Fruit fly (Drosophila melanogaster) whole organism, embryonic: ENCODE measurements around the gene Act79B.
A peak's percentile ranks its signal among the peaks of the same experiment; 100 is the strongest.

Experiments
- Asciz ChIP-seq: fragments of 200-800 bp; sonication (Bioruptor generic); optimal IDR thresholded peaks from 2 replicates; lab custom pipeline; 2017; ENCODE audit warnings: missing biosample characterization, mild to moderate bottlenecking, missing genetic modification characterization, missing genetic modification reagents
- CG11398 ChIP-seq: fragments of 200-800 bp; sonication (Bioruptor generic); optimal IDR thresholded peaks from 2 replicates; lab custom pipeline; 2016; ENCODE audit warnings: missing biosample characterization, missing genetic modification characterization
- CG12299 ChIP-seq: fragments of 200-800 bp; sonication (Bioruptor generic); optimal IDR thresholded peaks from 2 replicates; lab custom pipeline; 2018; ENCODE audit warnings: missing biosample characterization, mild to moderate bottlenecking, missing genetic modification characterization
- CG14710 ChIP-seq: fragments of 200-800 bp; sonication (Bioruptor generic); optimal IDR thresholded peaks from 3 replicates; lab custom pipeline; 2019; ENCODE audit warnings: missing biosample characterization, mild to moderate bottlenecking, missing genetic modification characterization, moderate library complexity
- CG15011 ChIP-seq: fragments of 200-800 bp; sonication (Bioruptor generic); optimal IDR thresholded peaks from 3 replicates; lab custom pipeline; 2018; ENCODE audit warnings: missing biosample characterization, mild to moderate bottlenecking, missing genetic modification characterization
- CG15479 ChIP-seq: fragments of 200-800 bp; sonication (Bioruptor generic); optimal IDR thresholded peaks from 3 replicates; lab custom pipeline; 2019; ENCODE audit warnings: missing biosample characterization, mild to moderate bottlenecking, missing genetic modification characterization, moderate library complexity
- CG16863 ChIP-seq: fragments of 200-800 bp; sonication (Bioruptor generic); optimal IDR thresholded peaks from 3 replicates; lab custom pipeline; 2016; ENCODE audit warnings: missing biosample characterization, missing genetic modification characterization
- CG17829 ChIP-seq: fragments of 200-800 bp; optimal IDR thresholded peaks from 2 replicates; lab custom pipeline; 2019; ENCODE audit warnings: missing biosample characterization, mild to moderate bottlenecking, missing genetic modification characterization, moderate library complexity
- CG2129 ChIP-seq: fragments of 200-800 bp; sonication (Bioruptor generic); IDR thresholded peaks from 2 replicates; pipeline ENCODE4 v1.3.6; 2022; ENCODE audit warnings: missing biosample characterization, missing genetic modification characterization; ENCODE audit not compliant: partially characterized antibody
- CG33557 ChIP-seq: fragments of 200-800 bp; sonication (Bioruptor generic); optimal IDR thresholded peaks from 2 replicates; lab custom pipeline; 2019; ENCODE audit warnings: missing biosample characterization, mild to moderate bottlenecking, missing genetic modification characterization, moderate library complexity
- CG3407 ChIP-seq: fragments of 200-800 bp; sonication (Bioruptor generic); optimal IDR thresholded peaks from 2 replicates; lab custom pipeline; 2018; ENCODE audit warnings: missing biosample characterization, mild to moderate bottlenecking, missing genetic modification characterization
- CG6765 ChIP-seq: fragments of 200-800 bp; sonication (Bioruptor generic); optimal IDR thresholded peaks from 3 replicates; lab custom pipeline; 2017; ENCODE audit warnings: missing biosample characterization, mild to moderate bottlenecking, missing genetic modification characterization
- CG7271 ChIP-seq: fragments of 200-800 bp; sonication (Bioruptor generic); optimal IDR thresholded peaks from 2 replicates; lab custom pipeline; 2018; ENCODE audit warnings: missing biosample characterization, mild to moderate bottlenecking, missing genetic modification characterization, moderate library complexity
- CG7556 ChIP-seq: fragments of 200-800 bp; sonication (Bioruptor generic); optimal IDR thresholded peaks from 2 replicates; lab custom pipeline; 2017; ENCODE audit warnings: missing biosample characterization, mild to moderate bottlenecking, missing genetic modification characterization
- CG7745 ChIP-seq: fragments of 200-800 bp; sonication (Bioruptor generic); optimal IDR thresholded peaks from 2 replicates; lab custom pipeline; 2018; ENCODE audit warnings: missing biosample characterization, mild to moderate bottlenecking, missing genetic modification characterization, moderate library complexity
- CG8290 ChIP-seq, 3 experiments: fragments of 200-800 bp; sonication (Bioruptor generic); optimal IDR thresholded peaks; 2 replicates each; lab custom pipeline; 2016 to 2019; ENCODE audit warnings: missing biosample characterization in 3 of 3, missing genetic modification characterization in 3 of 3, mild to moderate bottlenecking in 2 of 3, moderate library complexity in 1 of 3
- CG9727 ChIP-seq: fragments of 200-800 bp; sonication (Bioruptor generic); optimal IDR thresholded peaks from 3 replicates; lab custom pipeline; 2017; ENCODE audit warnings: missing biosample characterization, mild to moderate bottlenecking, missing genetic modification characterization
- Dp ChIP-seq: fragments of 200-800 bp; sonication (Bioruptor generic); optimal IDR thresholded peaks from 2 replicates; lab custom pipeline; 2018; ENCODE audit warnings: missing biosample characterization, mild to moderate bottlenecking, missing genetic modification characterization, moderate library complexity
- Hmx ChIP-seq: fragments of 200-800 bp; sonication (Bioruptor generic); optimal IDR thresholded peaks from 2 replicates; lab custom pipeline; 2016; ENCODE audit warnings: missing biosample characterization, missing genetic modification characterization
- Hr78 ChIP-seq, 2 experiments: fragments of 200-800 bp in 1 of 2; fragments of >200 bp in 1 of 2; sonication (Bioruptor generic) in 1 of 2; optimal IDR thresholded peaks; 2 replicates each; lab custom pipeline; 2017 to 2019; ENCODE audit warnings: missing biosample characterization in 2 of 2, missing genetic modification characterization in 2 of 2, mild to moderate bottlenecking in 1 of 2, moderate library complexity in 1 of 2
- Jarid2 ChIP-seq: fragments of 200-800 bp; sonication (Bioruptor generic); optimal IDR thresholded peaks from 3 replicates; lab custom pipeline; 2017; ENCODE audit warnings: mild to moderate bottlenecking, missing biosample characterization, missing genetic modification reagents, missing genetic modification characterization
- MTF-1 ChIP-seq: fragments of 200-800 bp; sonication (Bioruptor generic); optimal IDR thresholded peaks from 2 replicates; lab custom pipeline; 2018; ENCODE audit warnings: missing biosample characterization, mild to moderate bottlenecking, missing genetic modification characterization, borderline replicate concordance
- Med ChIP-seq: fragments of 200-800 bp; sonication (Bioruptor generic); peaks from one replicate; lab custom pipeline; 2016; ENCODE audit warnings: missing biosample characterization, missing genetic modification characterization, mild to moderate bottlenecking, inconsistent platforms, moderate library complexity
- Meics ChIP-seq: fragments of 200-800 bp; sonication (Bioruptor generic); optimal IDR thresholded peaks from 2 replicates; lab custom pipeline; 2017; ENCODE audit warnings: missing biosample characterization, mild to moderate bottlenecking, missing genetic modification characterization
- Mrtf ChIP-seq: fragments of 200-800 bp; sonication (Bioruptor generic); IDR thresholded peaks from 3 replicates; pipeline ENCODE4 v1.3.6; 2022; ENCODE audit warnings: missing biosample characterization, missing genetic modification characterization
- Sry-β ChIP-seq: fragments of 200-800 bp; sonication (Bioruptor generic); optimal IDR thresholded peaks from 2 replicates; lab custom pipeline; 2018; ENCODE audit warnings: missing biosample characterization, mild to moderate bottlenecking, missing genetic modification characterization, moderate library complexity
- TFAM ChIP-seq: fragments of 200-800 bp; sonication (Bioruptor generic); optimal IDR thresholded peaks from 2 replicates; lab custom pipeline; 2017; ENCODE audit warnings: missing biosample characterization, missing genetic modification characterization, inconsistent platforms
- Vsx1 ChIP-seq: fragments of 200-800 bp; sonication (Bioruptor generic); optimal IDR thresholded peaks from 2 replicates; lab custom pipeline; 2017; ENCODE audit warnings: missing biosample characterization, mild to moderate bottlenecking, missing genetic modification characterization, missing genetic modification reagents
- Xrp1 ChIP-seq: fragments of 200-800 bp; sonication (Bioruptor generic); IDR thresholded peaks from 2 replicates; pipeline ENCODE4 v1.3.6; 2022; ENCODE audit warnings: missing biosample characterization, missing genetic modification characterization
- cad ChIP-seq: fragments of >200 bp; optimal IDR thresholded peaks from 2 replicates; lab custom pipeline; 2017; ENCODE audit warnings: missing biosample characterization, missing genetic modification characterization
- caup ChIP-seq: fragments of 200-800 bp; sonication (Bioruptor generic); optimal IDR thresholded peaks from 3 replicates; lab custom pipeline; 2017; ENCODE audit warnings: missing biosample characterization, mild to moderate bottlenecking, missing genetic modification characterization, moderate library complexity; ENCODE audit not compliant: severe bottlenecking
- dmrt11E ChIP-seq: fragments of 200-800 bp; sonication (Bioruptor generic); optimal IDR thresholded peaks from 3 replicates; lab custom pipeline; 2018; ENCODE audit warnings: missing biosample characterization, mild to moderate bottlenecking, missing genetic modification characterization, moderate library complexity
- fd64A ChIP-seq: fragments of 200-800 bp; sonication (Bioruptor generic); optimal IDR thresholded peaks from 3 replicates; lab custom pipeline; 2018; ENCODE audit warnings: missing biosample characterization, mild to moderate bottlenecking, missing genetic modification characterization
- gcm ChIP-seq: fragments of 200-800 bp; sonication (Bioruptor generic); optimal IDR thresholded peaks from 2 replicates; lab custom pipeline; 2019; ENCODE audit warnings: missing biosample characterization, mild to moderate bottlenecking, missing genetic modification characterization, moderate library complexity
- gfzf ChIP-seq: fragments of 200-800 bp; sonication (Bioruptor generic); optimal IDR thresholded peaks from 2 replicates; lab custom pipeline; 2016; ENCODE audit warnings: missing biosample characterization, mild to moderate bottlenecking, missing genetic modification characterization, moderate library complexity
- gsb ChIP-seq: fragments of 200-800 bp; sonication (Bioruptor generic); IDR thresholded peaks from 2 replicates; pipeline ENCODE4 v1.3.6; 2022; ENCODE audit warnings: missing biosample characterization, missing genetic modification characterization
- ind ChIP-seq: fragments of 200-800 bp; sonication (Bioruptor generic); optimal IDR thresholded peaks from 3 replicates; lab custom pipeline; 2016; ENCODE audit warnings: missing biosample characterization, missing genetic modification characterization
- inv ChIP-seq: fragments of 200-800 bp; sonication (Bioruptor generic); IDR thresholded peaks from 2 replicates; pipeline ENCODE4 v1.3.6; 2022; ENCODE audit warnings: missing biosample characterization, missing genetic modification characterization; ENCODE audit not compliant: partially characterized antibody
- kni ChIP-seq: fragments of 200-800 bp; sonication (Bioruptor generic); optimal IDR thresholded peaks from 3 replicates; lab custom pipeline; 2017; ENCODE audit warnings: mild to moderate bottlenecking, missing biosample characterization, missing genetic modification reagents, missing genetic modification characterization
- lola ChIP-seq, 3 experiments: fragments of >200 bp in 2 of 3; fragments of 200-800 bp in 1 of 3; sonication (Bioruptor generic) in 1 of 3; optimal IDR thresholded peaks; 2 replicates each; lab custom pipeline; 2017 to 2019; ENCODE audit warnings: missing biosample characterization in 3 of 3, missing genetic modification characterization in 3 of 3, mild to moderate bottlenecking in 1 of 3, moderate library complexity in 1 of 3
- nom ChIP-seq: fragments of 200-800 bp; sonication (Bioruptor generic); optimal IDR thresholded peaks from 2 replicates; lab custom pipeline; 2017; ENCODE audit warnings: missing biosample characterization, missing genetic modification characterization, mild to moderate bottlenecking, moderate library complexity, missing genetic modification reagents
- odd ChIP-seq: fragments of 200-800 bp; sonication (Bioruptor generic); optimal IDR thresholded peaks from 2 replicates; lab custom pipeline; 2017; ENCODE audit warnings: missing biosample characterization, mild to moderate bottlenecking, missing genetic modification characterization
- org-1 ChIP-seq: fragments of 200-800 bp; sonication (Bioruptor generic); optimal IDR thresholded peaks from 2 replicates; lab custom pipeline; 2017; ENCODE audit warnings: missing biosample characterization, missing genetic modification characterization
- sc ChIP-seq, 3 experiments: fragments of >200 bp in 2 of 3; fragments of 200-800 bp in 1 of 3; sonication (Bioruptor generic) in 1 of 3; optimal IDR thresholded peaks; 2 replicates in 2 of 3; 3 replicates in 1 of 3; lab custom pipeline; 2017; ENCODE audit warnings: mild to moderate bottlenecking in 1 of 3, missing biosample characterization in 1 of 3, missing genetic modification characterization in 1 of 3, missing genetic modification reagents in 1 of 3
- sens ChIP-seq: fragments of 200-800 bp; sonication (Bioruptor generic); peaks from one replicate; lab custom pipeline; 2016; ENCODE audit warnings: missing biosample characterization, missing genetic modification characterization
- slp2 ChIP-seq: fragments of 200-800 bp; sonication (Bioruptor generic); optimal IDR thresholded peaks from 2 replicates; lab custom pipeline; 2016; ENCODE audit warnings: missing biosample characterization, missing genetic modification characterization
- tin ChIP-seq: fragments of 200-800 bp; sonication (Bioruptor generic); optimal IDR thresholded peaks from 3 replicates; lab custom pipeline; 2016; ENCODE audit warnings: missing biosample characterization, missing genetic modification characterization

Act79B gene

dm6 chr3L:21961892-21962518, 23.0 kb upstream of the Act79B start, which contains the start of gene Chs2 (continued):
- TF ChIP-seq TFAM (GFP tag; lab: Kevin White, UChicago) (peak; percentile 18), caup (GFP tag; lab: Kevin White, UChicago) (peak; percentile 22), Dp (no peak), CG7271 (tag; lab: Kevin White, UChicago) (peak; percentile 0), CG3407 (GFP tag; lab: Kevin White, UChicago) (peak; percentile 48), nom (GFP tag; lab: Kevin White, UChicago) (no peak), kni (GFP tag; lab: Kevin White, UChicago) (peak; percentile 69), dmrt11E (tag; lab: Kevin White, UChicago) (peak; percentile 85), sc (optimal IDR thresholded peaks at IDR 0.05; lab: Kevin White, UChicago) (no peak), sc (GFP tag; optimal IDR thresholded peaks at IDR 0.05; lab: Kevin White, UChicago) (peak; percentile 37), CG15011 (GFP tag; lab: Kevin White, UChicago) (peak; percentile 34), CG12299 (tag; lab: Kevin White, UChicago) (no peak), CG8290 (GFP tag; optimal IDR thresholded peaks at IDR 0.05; lab: Kevin White, UChicago) (no peak), CG8290 (tag; optimal IDR thresholded peaks at IDR 0.05; lab: Kevin White, UChicago) (peak in 1 of 2 experiments; percentile 61), CG11398 (peak; percentile 11), gfzf (GFP tag; lab: Kevin White, UChicago) (no peak), Med (GFP tag; lab: Kevin White, UChicago) (peak; percentile 78), CG2129 (GFP tag; lab: Robert Waterston, UW) (no peak), Hr78 (GFP tag; optimal IDR thresholded peaks at IDR 0.05; lab: Kevin White, UChicago) (peak in 1 of 2 experiments; percentile 70), CG6765 (GFP tag; lab: Kevin White, UChicago) (no peak), Hmx (GFP tag; lab: Kevin White, UChicago) (no peak), sens (GFP tag; lab: Kevin White, UChicago) (peak; percentile 81), Sry-β (GFP tag; lab: Kevin White, UChicago) (peak; percentile 28), ind (no peak), org-1 (peak; percentile 43), CG7556 (GFP tag; lab: Kevin White, UChicago) (peak; percentile 11), CG9727 (peak; percentile 67), fd64A (GFP tag; lab: Kevin White, UChicago) (peak; percentile 33), lola (GFP tag; optimal IDR thresholded peaks at IDR 0.05; lab: Kevin White, UChicago) (peak in 1 of 3 experiments; percentile 63), CG14710 (tag; lab: Kevin White, UChicago) (peak; percentile 59), gsb (GFP tag; lab: Robert Waterston, UW) (no peak), MTF-1 (GFP tag; lab: Kevin White, UChicago) (peak; percentile 30), Jarid2 (GFP tag; lab: Kevin White, UChicago) (no peak), Meics (no peak), gcm (GFP tag; lab: Kevin White, UChicago) (peak; percentile 52), Mrtf (GFP tag; lab: Robert Waterston, UW) (no peak), CG17829 (tag; lab: Kevin White, UChicago) (peak; percentile 5), slp2 (GFP tag; lab: Kevin White, UChicago) (no peak), CG16863 (GFP tag; lab: Kevin White, UChicago) (no peak), CG7745 (tag; lab: Kevin White, UChicago) (peak; percentile 57), CG33557 (GFP tag; lab: Kevin White, UChicago) (peak; percentile 80), Vsx1 (GFP tag; lab: Kevin White, UChicago) (peak; percentile 75), odd (peak; percentile 23), Asciz (peak; percentile 55), Xrp1 (GFP tag; lab: Robert Waterston, UW) (peak; percentile 66), inv (no peak), cad (GFP tag; lab: Kevin White, UChicago) (no peak), tin (no peak), CG15479 (GFP tag; lab: Kevin White, UChicago) (peak; percentile 33)
